Worm (Caenorhabditis elegans) whole organism, young adult: ENCODE data around the gene K09C4.4.
A peak's percentile ranks its signal among the peaks of the same experiment; 100 is the strongest.

Experiments used
- B0019.2 ChIP-seq: fragments of 200-800 bp; sonication (Bioruptor generic); conservative IDR thresholded peaks from 2 replicates; pipeline ENCODE4 v1.3.6; 2022; ENCODE audit warnings: missing genetic modification reagents, missing genetic modification characterization, missing compliant biosample characterization
- B0035.1 ChIP-seq: sonication (generic microtip); optimal IDR thresholded peaks from 2 replicates; lab custom pipeline; 2016; ENCODE audit warnings: missing genetic modification characterization, mild to moderate bottlenecking, missing compliant biosample characterization, missing genotype, missing genetic modification reagents
- B0261.1 ChIP-seq: sonication (generic microtip); optimal IDR thresholded peaks from 2 replicates; lab custom pipeline; 2016; ENCODE audit warnings: mild to moderate bottlenecking, missing genetic modification characterization, moderate library complexity, missing compliant biosample characterization
- F52B5.7 ChIP-seq: sonication (generic microtip); optimal IDR thresholded peaks from 2 replicates; lab custom pipeline; 2016; ENCODE audit warnings: mild to moderate bottlenecking, missing genetic modification characterization, missing compliant biosample characterization
- F57A8.1 ChIP-seq: fragments of 200-800 bp; sonication (Bioruptor generic); optimal IDR thresholded peaks from 2 replicates; lab custom pipeline; 2018; ENCODE audit warnings: mild to moderate bottlenecking, missing genetic modification characterization, moderate library complexity, missing compliant biosample characterization
- T26A5.8 ChIP-seq: sonication (generic microtip); optimal IDR thresholded peaks from 2 replicates; lab custom pipeline; 2016; ENCODE audit warnings: missing genetic modification characterization, missing compliant biosample characterization
- Y53F4B.3 ChIP-seq: fragments of 200-800 bp; sonication (Bioruptor generic); IDR thresholded peaks from 2 replicates; pipeline ENCODE4 v1.3.6; 2022; ENCODE audit warnings: missing genetic modification reagents, missing genetic modification characterization, missing compliant biosample characterization
- Y53G8AR.9 ChIP-seq: fragments of 200-800 bp; sonication (Bioruptor generic); conservative IDR thresholded peaks from 2 replicates; pipeline ENCODE4 v1.3.6; 2022; ENCODE audit warnings: missing genetic modification reagents, missing genetic modification characterization, missing compliant biosample characterization
- Y56A3A.18 ChIP-seq: fragments of 200-800 bp; sonication (Bioruptor generic); IDR thresholded peaks from 2 replicates; pipeline ENCODE4 v1.3.6; 2022; ENCODE audit warnings: missing genetic modification reagents, missing genetic modification characterization, missing compliant biosample characterization
- Y95B8A.8 ChIP-seq: fragments of 200-800 bp; sonication (Bioruptor generic); IDR thresholded peaks from 2 replicates; pipeline ENCODE4 v1.3.6; 2022; ENCODE audit warnings: missing genetic modification reagents, missing genetic modification characterization, missing compliant biosample characterization
- ama-1 ChIP-seq, 3 experiments: fragments of 150-350 bp in 1 of 3; sonication (generic microtip) in 2 of 3; optimal IDR thresholded peaks; 2 replicates each; lab custom pipeline; 2014 to 2018; ENCODE audit warnings: missing biosample characterization in 2 of 3, missing genetic modification characterization in 2 of 3, missing genetic modification reagents in 2 of 3
- aptf-3 ChIP-seq: fragments of 200-800 bp; sonication (Bioruptor generic); IDR thresholded peaks from 2 replicates; pipeline ENCODE4 v1.3.6; 2022; ENCODE audit warnings: missing genetic modification characterization, missing compliant biosample characterization
- attf-6 ChIP-seq: fragments of 200-800 bp; sonication (Bioruptor generic); IDR thresholded peaks from 2 replicates; pipeline ENCODE4 v1.3.6; 2022; ENCODE audit warnings: missing genetic modification reagents, missing genetic modification characterization, missing compliant biosample characterization
- bed-2 ChIP-seq: fragments of 200-800 bp; sonication (Bioruptor generic); IDR thresholded peaks from 2 replicates; pipeline ENCODE4 v1.3.6; 2022; ENCODE audit warnings: missing genetic modification reagents, missing genetic modification characterization, missing compliant biosample characterization
- die-1 ChIP-seq: sonication (generic microtip); optimal IDR thresholded peaks from 2 replicates; lab custom pipeline; 2016; ENCODE audit warnings: missing genotype, mild to moderate bottlenecking, missing genetic modification characterization, missing compliant biosample characterization
- dpl-1 ChIP-seq: fragments of 150-350 bp; optimal IDR thresholded peaks from 2 replicates; lab custom pipeline; 2014; ENCODE audit warnings: missing biosample characterization, missing genetic modification reagents, missing genetic modification characterization
- ekl-4 ChIP-seq: fragments of 200-800 bp; sonication (Bioruptor generic); IDR thresholded peaks from 2 replicates; pipeline ENCODE4 v1.3.6; 2022; ENCODE audit warnings: missing genetic modification reagents, missing genetic modification characterization, missing compliant biosample characterization
- hmg-1.2 ChIP-seq: fragments of 200-800 bp; sonication (Bioruptor generic); IDR thresholded peaks from 2 replicates; pipeline ENCODE4 v1.3.6; 2022; ENCODE audit warnings: missing genetic modification reagents, missing genetic modification characterization, missing compliant biosample characterization
- hmg-20 ChIP-seq: fragments of 200-800 bp; sonication (Bioruptor generic); IDR thresholded peaks from 2 replicates; pipeline ENCODE4 v1.3.6; 2022; ENCODE audit warnings: missing genetic modification reagents, missing genetic modification characterization, missing compliant biosample characterization
- hrde-1 ChIP-seq: sonication (generic microtip); optimal IDR thresholded peaks from 2 replicates; lab custom pipeline; 2016; ENCODE audit warnings: missing genetic modification characterization, mild to moderate bottlenecking, missing compliant biosample characterization, moderate library complexity, missing genotype, missing genetic modification reagents, borderline replicate concordance
- let-607 ChIP-seq, 2 experiments: fragments of 200-800 bp in 1 of 2; sonication (Bioruptor generic) in 1 of 2; sonication (generic microtip) in 1 of 2; optimal IDR thresholded peaks; 2 replicates each; lab custom pipeline; 2016 to 2018; ENCODE audit warnings: mild to moderate bottlenecking in 2 of 2, missing compliant biosample characterization in 2 of 2, missing genetic modification characterization in 2 of 2, moderate library complexity in 2 of 2, missing genotype in 1 of 2
- lin-40 ChIP-seq: sonication (generic microtip); optimal IDR thresholded peaks from 2 replicates; lab custom pipeline; 2016; ENCODE audit warnings: missing genetic modification characterization, mild to moderate bottlenecking, missing compliant biosample characterization, missing genotype, missing genetic modification reagents
- lin-54 ChIP-seq: fragments of 200-800 bp; sonication (Bioruptor generic); optimal IDR thresholded peaks from 2 replicates; lab custom pipeline; 2018; ENCODE audit warnings: mild to moderate bottlenecking, missing genetic modification characterization, missing compliant biosample characterization
- mel-28 ChIP-seq: sonication (generic microtip); optimal IDR thresholded peaks from 2 replicates; lab custom pipeline; 2016; ENCODE audit warnings: borderline replicate concordance, mild to moderate bottlenecking, missing genetic modification characterization, missing compliant biosample characterization
- mxl-1 ChIP-seq: sonication (generic microtip); optimal IDR thresholded peaks from 2 replicates; lab custom pipeline; 2016; ENCODE audit warnings: missing genetic modification characterization, missing compliant biosample characterization
- nhr-120 ChIP-seq: fragments of 200-800 bp; sonication (Bioruptor generic); IDR thresholded peaks from 2 replicates; pipeline ENCODE4 v1.3.6; 2022; ENCODE audit warnings: missing genetic modification characterization, missing compliant biosample characterization
- nhr-80 ChIP-seq: sonication (generic microtip); optimal IDR thresholded peaks from 2 replicates; lab custom pipeline; 2016; ENCODE audit warnings: missing genetic modification characterization, missing compliant biosample characterization
- pha-4 ChIP-seq: fragments of 150-350 bp; sonication (generic microtip); optimal IDR thresholded peaks from 2 replicates; lab custom pipeline; 2014; ENCODE audit warnings: missing biosample characterization, missing genetic modification reagents, missing genetic modification characterization
- snpc-3.4 ChIP-seq: sonication (generic microtip); optimal IDR thresholded peaks from 2 replicates; lab custom pipeline; 2017; ENCODE audit warnings: missing genetic modification characterization, mild to moderate bottlenecking, missing compliant biosample characterization, antibody characterized with exemption, moderate library complexity, missing genotype, missing genetic modification reagents
- snpc-4 ChIP-seq, 5 experiments: fragments of 150-350 bp in 1 of 5; sonication (generic microtip) in 4 of 5; optimal IDR thresholded peaks; 2 replicates each; lab custom pipeline; 2014 to 2018; ENCODE audit warnings: missing genetic modification characterization in 5 of 5, missing biosample characterization in 3 of 5, antibody characterized with exemption in 2 of 5, mild to moderate bottlenecking in 2 of 5, missing compliant biosample characterization in 2 of 5, missing genotype in 2 of 5, moderate library complexity in 2 of 5, missing genetic modification reagents in 1 of 5
- zfh-2 ChIP-seq: fragments of 200-800 bp; sonication (Bioruptor generic); conservative IDR thresholded peaks from 2 replicates; pipeline ENCODE4 v1.3.6; 2022; ENCODE audit warnings: missing genetic modification reagents, missing genetic modification characterization, missing compliant biosample characterization
- zim-3 ChIP-seq: sonication (generic microtip); optimal IDR thresholded peaks from 2 replicates; lab custom pipeline; 2017; ENCODE audit warnings: mild to moderate bottlenecking, missing genetic modification characterization, moderate library complexity, missing compliant biosample characterization
- ztf-18 ChIP-seq: sonication (generic microtip); optimal IDR thresholded peaks from 2 replicates; lab custom pipeline; 2016; ENCODE audit warnings: missing genotype, mild to moderate bottlenecking, missing genetic modification characterization, missing compliant biosample characterization
- ztf-26 ChIP-seq: sonication (generic microtip); optimal IDR thresholded peaks from 2 replicates; lab custom pipeline; 2017; ENCODE audit warnings: missing genetic modification characterization, missing compliant biosample characterization
- ztf-3 ChIP-seq: fragments of 200-800 bp; sonication (Bioruptor generic); optimal IDR thresholded peaks from 2 replicates; lab custom pipeline; 2018; ENCODE audit warnings: mild to moderate bottlenecking, missing genetic modification characterization, missing compliant biosample characterization

Gene K09C4.4

DNA sequence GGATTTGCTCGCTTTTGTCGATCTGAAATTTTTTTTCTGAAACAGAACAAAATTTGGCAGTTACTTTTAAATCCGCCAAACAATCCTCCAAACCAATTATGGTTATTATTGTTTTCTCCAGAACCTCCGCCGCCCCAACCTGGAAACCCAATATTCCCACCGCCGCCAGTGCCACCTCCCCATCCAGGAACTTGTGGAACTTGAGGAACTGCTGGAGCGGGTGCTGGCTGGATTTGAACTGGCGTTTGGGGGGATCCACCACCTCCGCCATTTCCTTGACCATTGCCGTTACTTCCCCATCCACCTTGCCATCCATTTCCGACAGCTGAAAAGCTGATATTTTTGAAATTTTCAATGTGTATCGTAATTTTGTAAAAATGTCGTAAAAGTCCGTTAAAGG lies 41.5 kb upstream of the K09C4.4 start:
- no peak for TF ChIP-seq hmg-1.2
- TF ChIP-seq Y53F4B.3 (GFP tag; lab: Robert Waterston, UW) = no peak
- TF ChIP-seq zfh-2 (GFP tag; lab: Robert Waterston, UW) = peak; percentile 67
- no peak for TF ChIP-seq zim-3 (tag; lab: Kevin White, UChicago)
- TF ChIP-seq ztf-3 (GFP tag; lab: Kevin White, UChicago) = no peak

DNA sequence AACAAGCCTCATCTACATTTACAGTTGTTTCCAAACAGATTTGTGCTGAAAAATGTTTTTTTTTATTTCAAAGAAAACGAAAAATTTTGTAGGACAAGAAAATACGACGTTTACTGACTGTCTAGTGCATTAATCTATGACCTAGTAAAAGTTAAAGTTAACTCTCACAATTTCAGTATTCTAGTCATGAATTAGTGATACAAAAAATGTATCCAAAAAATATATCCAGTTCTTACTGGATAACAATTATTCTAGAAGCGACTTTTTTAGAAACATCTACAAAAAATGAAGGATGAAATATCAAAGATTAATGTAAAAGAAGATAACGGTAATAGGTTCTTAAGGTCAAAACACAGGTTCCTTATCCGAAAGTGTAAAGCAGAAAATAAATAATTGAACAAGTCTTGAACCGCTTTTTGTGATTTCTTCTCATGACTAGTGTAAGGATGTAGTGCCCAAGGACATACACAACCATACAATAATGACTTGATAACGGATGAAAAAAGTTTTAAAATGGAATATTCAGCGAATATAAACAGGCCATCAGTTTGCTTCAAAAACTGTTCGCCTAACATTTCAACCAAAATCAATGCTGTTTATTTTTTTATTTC lies 38.7 kb upstream of the K09C4.4 start, which contains the start of gene pqn-37:
pqn-37 (minus strand) TSS at position 51 of the 611 bp plus-strand sequence.
- TF ChIP-seq aptf-3 (GFP tag; lab: Robert Waterston, UW) (no peak), B0019.2 (GFP tag; lab: Robert Waterston, UW) (no peak), B0035.1 (tag; lab: Kevin White, UChicago) (no peak), B0261.1 (no peak), attf-6 (no peak), die-1 (tag; lab: Kevin White, UChicago) (no peak), Y95B8A.8 (GFP tag; lab: Robert Waterston, UW) (no peak), bed-2 (no peak), ztf-18 (no peak), snpc-3.4 (no peak), F52B5.7 (tag; lab: Kevin White, UChicago) (no peak), mxl-1 (tag; lab: Kevin White, UChicago) (no peak), hmg-1.2 (no peak), dpl-1 (no peak), pha-4 (no peak), ekl-4 (GFP tag; lab: Robert Waterston, UW) (no peak), hrde-1 (tag; lab: Kevin White, UChicago) (no peak), ztf-26 (no peak), hmg-20 (GFP tag; lab: Robert Waterston, UW) (no peak)
- TF ChIP-seq, all 124 proteins: peak for 0

DNA sequence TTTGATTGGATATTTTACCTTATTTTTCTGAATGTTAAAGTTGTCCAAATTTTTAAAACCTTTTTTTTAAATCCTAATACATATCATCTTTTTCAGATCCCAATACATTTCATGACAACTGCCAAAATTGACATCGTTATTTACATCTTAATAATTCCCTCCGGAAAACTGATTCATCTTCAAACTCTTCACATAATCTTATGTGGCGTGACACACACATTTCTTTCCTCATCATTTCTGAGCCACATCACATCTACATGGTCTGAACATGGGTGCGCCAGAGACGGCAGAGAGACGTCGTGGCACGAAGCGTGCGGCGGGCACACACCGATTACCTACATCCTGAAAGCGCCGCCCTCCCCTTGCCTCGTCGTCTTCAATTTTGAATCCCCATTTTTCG lies 36.8 kb upstream of the K09C4.4 start, which contains the start of gene tba-9:
tba-9 (plus strand) TSS at position 301 of the 400 bp plus-strand sequence.
- no peak for TF ChIP-seq F57A8.1
- TF ChIP-seq zfh-2 (GFP tag; lab: Robert Waterston, UW) = peak; percentile 40
- no peak for TF ChIP-seq Y53G8AR.9 (GFP tag; lab: Robert Waterston, UW)
- TF ChIP-seq nhr-80 (tag; lab: Kevin White, UChicago) = no peak

DNA sequence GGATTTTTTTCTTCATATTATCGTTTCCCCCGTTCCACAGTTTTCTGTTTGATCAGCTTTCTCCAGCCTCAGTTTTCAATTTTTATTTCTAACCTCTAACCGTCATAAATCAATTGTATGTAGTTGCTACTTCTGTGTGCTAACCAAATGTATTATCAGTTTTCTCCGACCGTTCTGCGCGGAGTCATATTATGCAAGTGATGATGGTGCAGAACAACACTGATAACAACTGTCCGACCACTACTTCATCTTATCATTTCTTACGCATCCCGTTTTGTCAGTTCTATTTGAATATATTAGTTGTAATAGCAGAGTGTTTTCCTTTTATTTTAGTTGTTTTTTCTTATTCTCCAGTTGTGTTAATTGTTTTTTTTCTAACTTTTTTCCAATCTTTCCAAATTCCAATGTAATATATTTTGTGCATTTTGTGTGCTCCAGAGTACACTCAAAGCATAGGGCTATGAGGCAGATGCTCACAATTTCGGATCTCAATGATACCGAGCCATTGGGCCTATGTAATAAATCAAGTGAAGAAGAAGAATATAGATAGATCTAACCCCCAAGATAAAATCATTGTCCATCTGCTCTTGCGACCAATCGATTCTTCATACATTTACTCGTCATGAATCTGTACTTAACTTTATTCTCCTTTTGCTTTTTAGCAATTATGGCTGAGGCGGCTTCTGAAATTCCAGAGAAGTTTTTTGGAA lies 32.3 kb upstream of the K09C4.4 start, which contains the start of gene lbp-3:
lbp-3 (plus strand) TSS at position 589 of the 710 bp plus-strand sequence.
- TF ChIP-seq mel-28 (tag; lab: Kevin White, UChicago) (no peak), lin-40 (tag; lab: Kevin White, UChicago) (no peak), hrde-1 (tag; lab: Kevin White, UChicago) (no peak), nhr-80 (tag; lab: Kevin White, UChicago) (peak; percentile 93), nhr-120 (no peak)
- TF ChIP-seq, all 124 proteins: peak for 1

DNA sequence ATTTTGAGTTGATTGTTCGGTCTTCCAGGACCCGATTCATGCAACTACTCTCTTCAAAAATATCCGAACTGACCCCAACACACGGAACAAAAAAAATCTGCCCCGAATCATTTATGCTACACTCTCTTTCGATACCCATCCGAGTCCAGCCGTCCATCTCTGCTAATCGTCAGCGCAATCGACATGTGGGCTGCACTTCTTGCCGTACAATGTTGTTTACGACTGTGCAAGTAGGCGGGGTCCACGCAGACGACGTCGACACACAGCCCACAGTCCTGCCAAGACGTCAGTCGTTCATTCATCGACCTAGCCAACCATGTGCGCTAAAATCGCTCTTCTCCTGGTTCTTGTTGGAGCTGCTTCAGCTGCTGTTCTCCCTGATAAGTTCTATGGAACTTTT lies 30.4 kb upstream of the K09C4.4 start, which contains the start of gene lbp-1:
lbp-1 (plus strand) TSS at position 301 of the 400 bp plus-strand sequence.
- TF ChIP-seq let-607 (tag; optimal IDR thresholded peaks at IDR 0.05; lab: Kevin White, UChicago) = no peak
- TF ChIP-seq pha-4 = no peak
- no peak for TF ChIP-seq ama-1 (optimal IDR thresholded peaks at IDR 0.05; lab: Kevin White, UChicago)
- no peak for TF ChIP-seq ama-1 (GFP tag; optimal IDR thresholded peaks at IDR 0.05; lab: Kevin White, UChicago)
- TF ChIP-seq bed-2 = 0 out of 2 replicates have a peak, but pooled peaks have one; percentile 13
- no peak for TF ChIP-seq snpc-4 (GFP tag; optimal IDR thresholded peaks at IDR 0.05; lab: Kevin White, UChicago)
- no peak for TF ChIP-seq snpc-4 (tag; optimal IDR thresholded peaks at IDR 0.05; lab: Kevin White, UChicago)
- no peak for TF ChIP-seq T26A5.8 (tag; lab: Kevin White, UChicago)
- TF ChIP-seq Y56A3A.18 (GFP tag; lab: Robert Waterston, UW) = no peak
- no peak for TF ChIP-seq lin-54 (GFP tag; lab: Kevin White, UChicago)
